Fruit fly (Drosophila melanogaster): ENCODE data around the gene CG5521.

- no peak for TF ChIP-seq psq (optimal IDR thresholded peaks at IDR 0.05)
- TF ChIP-seq usp (GFP tag; optimal IDR thresholded peaks at IDR 0.05): no peak
- no peak for TF ChIP-seq CG8478 (optimal IDR thresholded peaks at IDR 0.05)
- TF ChIP-seq Dll (optimal IDR thresholded peaks at IDR 0.05): no peak
Measured at dm6 chr3R:26945233-26945632, 21.5 kb upstream of the CG5521 start, which contains the start of gene CG14252.
